Worm (Caenorhabditis elegans) whole organism, mixed stage, embryonic: ENCODE measurements around the gene pbs-6.

Source experiments
- lin-13 ChIP-seq: fragments of 150-350 bp; optimal IDR thresholded peaks from 2 replicates; lab custom pipeline; 2014; ENCODE audit warnings: missing biosample characterization, missing genetic modification characterization
- lsy-2 ChIP-seq: fragments of 150-350 bp; optimal IDR thresholded peaks from 2 replicates; lab custom pipeline; 2014; ENCODE audit warnings: missing biosample characterization, missing genetic modification characterization
- nhr-12 ChIP-seq: fragments of 150-350 bp; optimal IDR thresholded peaks from 2 replicates; lab custom pipeline; 2014; ENCODE audit warnings: missing biosample characterization, missing genetic modification characterization
- nhr-76 ChIP-seq: sonication (generic microtip); optimal IDR thresholded peaks from 2 replicates; lab custom pipeline; 2017; ENCODE audit warnings: missing biosample characterization, missing genetic modification characterization
- pha-4 ChIP-seq: fragments of 150-350 bp; optimal IDR thresholded peaks from 2 replicates; lab custom pipeline; 2018; ENCODE audit warnings: missing biosample characterization, missing genetic modification reagents, missing genetic modification characterization
- sem-2 ChIP-seq: fragments of 200-800 bp; sonication (Bioruptor generic); optimal IDR thresholded peaks from 2 replicates; lab custom pipeline; 2018; ENCODE audit warnings: mild to moderate bottlenecking, missing genetic modification characterization, missing compliant biosample characterization
- snpc-4 ChIP-seq: fragments of 150-350 bp; optimal IDR thresholded peaks from 2 replicates; lab custom pipeline; 2014; ENCODE audit warnings: missing biosample characterization, missing genetic modification characterization
- unc-62 ChIP-seq: fragments of 150-350 bp; optimal IDR thresholded peaks from 2 replicates; lab custom pipeline; 2014; ENCODE audit warnings: missing biosample characterization, missing genetic modification reagents, missing genetic modification characterization
- zip-8 ChIP-seq: fragments of 150-350 bp; optimal IDR thresholded peaks from 2 replicates; lab custom pipeline; 2014; ENCODE audit warnings: missing biosample characterization, missing genetic modification characterization

DNA sequence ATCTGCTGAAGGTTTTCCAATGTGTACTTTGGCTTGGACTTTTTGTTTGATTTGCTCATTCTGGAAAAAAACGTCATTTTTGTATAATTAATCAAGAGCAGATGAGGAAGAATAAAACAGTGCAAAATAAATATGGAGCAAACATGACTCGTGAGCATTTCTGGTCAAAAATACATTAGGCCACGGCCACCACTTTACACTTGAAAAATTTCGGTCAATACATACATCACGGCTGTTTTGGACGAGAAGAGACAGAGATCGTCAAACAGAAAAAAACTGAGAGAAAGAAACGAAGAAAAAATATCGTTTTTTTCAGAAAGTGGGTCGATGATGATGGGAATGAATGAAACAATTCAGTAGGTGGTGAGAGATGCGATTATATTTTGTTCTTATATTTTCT, 24.4 kb upstream of the pbs-6 start, which contains the start of the genes F09G8.7 and crn-7:
- TF ChIP-seq lsy-2 (tag; lab: Kevin White, UChicago) (no peak), nhr-76 (tag; lab: Kevin White, UChicago) (no peak), nhr-12 (no peak), snpc-4 (no peak), pha-4 (tag; lab: Kevin White, UChicago) (no peak), unc-62 (GFP tag; lab: Kevin White, UChicago) (no peak), zip-8 (no peak), sem-2 (GFP tag; lab: Kevin White, UChicago) (no peak), lin-13 (tag; lab: Kevin White, UChicago) (no peak)
